Worm (Caenorhabditis elegans): Measurements from ENCODE around the gene F14H3.14.

DNA sequence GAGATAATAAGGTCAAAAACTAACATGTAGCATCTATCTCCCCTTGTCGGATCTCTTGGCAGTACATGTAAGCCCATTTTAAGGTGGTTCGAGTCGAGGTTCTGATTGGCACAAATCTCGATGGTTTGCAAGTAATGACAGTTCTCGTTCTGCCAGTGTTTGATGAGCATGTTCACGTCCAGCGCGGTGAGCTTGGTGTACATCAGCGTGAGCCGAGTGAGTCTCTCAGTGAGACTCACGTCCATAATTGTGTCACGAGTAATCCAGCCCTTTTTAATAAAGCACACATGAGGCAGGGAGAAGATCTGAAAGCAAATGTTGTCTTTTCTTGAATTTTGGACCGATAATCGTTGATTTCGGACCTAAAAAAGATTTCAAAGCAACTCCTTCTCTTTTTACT, 29.9 kb downstream of the F14H3.14 start, which contains the start of gene T10C6.16:
- TF ChIP-seq dao-5 (tag; optimal IDR thresholded peaks at IDR 0.05): no peak
- TF ChIP-seq him-1 (tag; optimal IDR thresholded peaks at IDR 0.05): no peak

All from whole organism, L4/young adult.